Worm (Caenorhabditis elegans): ENCODE data around the gene arf-1.

DNA sequence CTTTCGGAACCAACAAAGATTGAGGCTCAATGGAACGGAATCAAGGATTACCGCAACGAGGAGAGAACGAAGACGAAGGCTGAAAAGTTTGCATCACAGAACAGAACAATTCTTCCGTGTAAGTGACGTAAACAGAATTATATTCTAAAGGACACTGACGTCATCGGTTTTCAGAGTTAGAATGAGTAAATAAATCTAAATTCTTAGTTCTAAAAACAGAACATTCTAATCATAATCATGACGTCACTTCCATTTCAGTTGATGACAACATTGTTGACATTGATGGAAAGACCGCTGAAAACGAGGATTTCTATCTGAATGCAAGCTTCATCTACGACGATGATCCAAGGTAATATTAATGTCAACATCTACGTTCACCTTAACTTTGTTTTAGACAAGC is 49.3 kb downstream of the arf-1 start:
- no peak for TF ChIP-seq hmbx-1 (tag; optimal IDR thresholded peaks at IDR 0.05)
- no peak for TF ChIP-seq pes-1 (GFP tag; IDR thresholded peaks at IDR 0.05)
- TF ChIP-seq ets-7 (tag; optimal IDR thresholded peaks at IDR 0.05) = no peak
- TF ChIP-seq ceh-36 (tag; optimal IDR thresholded peaks at IDR 0.05) = no peak
- no peak for TF ChIP-seq flt-1 (GFP tag; IDR thresholded peaks at IDR 0.05)
- no peak for TF ChIP-seq B0310.2 (tag; optimal IDR thresholded peaks at IDR 0.05)
- no peak for TF ChIP-seq F13C5.2 (tag; optimal IDR thresholded peaks at IDR 0.05)
- no peak for TF ChIP-seq tbx-37 (GFP tag; conservative IDR thresholded peaks at IDR 0.05)
- TF ChIP-seq sea-1 (GFP tag; conservative IDR thresholded peaks at IDR 0.05) = no peak
- no peak for TF ChIP-seq tra-4 (tag; optimal IDR thresholded peaks at IDR 0.05)
